Fruit fly (Drosophila melanogaster) whole organism, larva: ENCODE measurements around the gene Jhbp13.
A peak's percentile ranks its signal among the peaks of the same experiment; 100 is the strongest.
"Not testable (repeated sequence)": the region's sequence is repeated elsewhere in the genome, so short reads cannot be mapped to it uniquely, and the experiment has no call there.

Experiments used
- noc ChIP-seq: fragments of 200-800 bp; sonication (Bioruptor generic); optimal IDR thresholded peaks from 3 replicates; lab custom pipeline; 2019; ENCODE audit warnings: missing biosample characterization, mild to moderate bottlenecking, missing genetic modification characterization, moderate library complexity

Jhbp13 gene

DNA sequence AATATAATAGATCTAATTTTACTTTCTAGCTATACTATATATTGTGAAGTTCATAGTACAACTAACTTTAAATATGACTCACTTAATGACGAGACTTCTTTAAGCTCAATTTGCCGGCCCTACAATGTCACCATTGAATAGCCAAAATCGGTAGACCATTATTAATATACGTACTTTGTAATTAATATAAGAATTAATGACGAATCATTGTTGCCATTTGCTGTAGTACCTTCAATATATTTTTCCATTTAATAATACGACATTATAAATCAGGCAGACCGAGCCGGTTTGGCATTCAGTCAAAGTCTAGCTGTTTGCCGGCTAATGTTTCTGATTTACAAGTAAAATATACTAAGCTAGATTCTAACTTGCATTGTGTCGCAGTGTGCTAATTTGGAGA lies at the start of gene Jhbp13:
TSS of gene Jhbp13 (plus strand) at position 301 of the 400 bp plus-strand sequence.
- TF ChIP-seq noc (tag; lab: Kevin White, UChicago) = no peak

dm6 chr2L:13190534-13190933 lies 49.3 kb upstream of the Jhbp13 start:
- peak; percentile 93 for TF ChIP-seq noc (tag; lab: Kevin White, UChicago)

dm6 chr2L:13191052-13191678 lies 48.6 kb upstream of the Jhbp13 start:
- TF ChIP-seq noc (tag; lab: Kevin White, UChicago) = no peak

DNA sequence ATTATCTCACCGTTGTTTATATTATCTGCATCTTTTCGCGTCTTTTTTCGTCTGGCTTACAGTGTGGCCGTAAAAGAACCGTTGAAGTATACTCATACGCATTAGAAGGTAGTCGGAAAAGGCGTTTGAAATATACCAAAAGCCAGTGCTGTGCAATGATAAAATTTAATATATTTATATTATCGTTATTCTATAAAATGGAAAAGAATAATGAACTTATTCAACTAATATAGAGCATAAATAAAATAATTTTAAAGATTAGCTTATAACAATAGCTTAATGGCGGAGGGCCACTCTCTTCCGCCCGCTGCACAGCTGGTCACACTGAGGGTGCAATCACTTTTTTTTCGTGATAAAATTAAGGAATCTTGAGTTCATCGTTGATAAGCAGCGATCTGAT lies 47.9 kb upstream of the Jhbp13 start, which contains the start of the genes CG16974 and Edem2:
TSS of gene CG16974 (minus strand) at position 86 of the 400 bp plus-strand sequence.
TSS of gene Edem2 (plus strand) at position 308 of the 400 bp plus-strand sequence.
- no peak for TF ChIP-seq noc (tag; lab: Kevin White, UChicago)

DNA sequence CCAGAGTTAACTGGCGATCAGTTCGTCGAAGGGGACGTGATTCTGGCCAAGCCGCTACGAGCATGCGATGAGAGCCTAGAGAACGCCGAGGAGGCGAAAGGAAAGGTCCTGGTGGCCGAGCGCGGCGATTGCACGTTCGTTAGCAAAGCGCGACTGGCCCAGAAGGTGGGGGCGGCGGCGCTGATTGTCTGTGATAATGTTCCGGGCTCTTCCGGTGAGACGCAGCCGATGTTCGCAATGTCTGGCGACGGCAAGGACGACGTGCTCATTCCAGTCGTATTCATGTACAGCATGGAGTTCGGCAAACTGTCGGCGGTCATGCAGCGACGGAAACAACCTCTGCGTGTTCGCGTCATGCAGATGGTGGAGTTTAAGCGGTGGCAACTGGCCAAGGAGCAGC lies 44.0 kb upstream of the Jhbp13 start:
- no peak for TF ChIP-seq noc (tag; lab: Kevin White, UChicago)

dm6 chr2L:13202960-13203436 lies 36.8 kb upstream of the Jhbp13 start, which contains the start of gene CG16972:
Gene CG16972 (minus strand): TSS chr2L:13203295.
- TF ChIP-seq noc (tag; lab: Kevin White, UChicago) = no peak

DNA sequence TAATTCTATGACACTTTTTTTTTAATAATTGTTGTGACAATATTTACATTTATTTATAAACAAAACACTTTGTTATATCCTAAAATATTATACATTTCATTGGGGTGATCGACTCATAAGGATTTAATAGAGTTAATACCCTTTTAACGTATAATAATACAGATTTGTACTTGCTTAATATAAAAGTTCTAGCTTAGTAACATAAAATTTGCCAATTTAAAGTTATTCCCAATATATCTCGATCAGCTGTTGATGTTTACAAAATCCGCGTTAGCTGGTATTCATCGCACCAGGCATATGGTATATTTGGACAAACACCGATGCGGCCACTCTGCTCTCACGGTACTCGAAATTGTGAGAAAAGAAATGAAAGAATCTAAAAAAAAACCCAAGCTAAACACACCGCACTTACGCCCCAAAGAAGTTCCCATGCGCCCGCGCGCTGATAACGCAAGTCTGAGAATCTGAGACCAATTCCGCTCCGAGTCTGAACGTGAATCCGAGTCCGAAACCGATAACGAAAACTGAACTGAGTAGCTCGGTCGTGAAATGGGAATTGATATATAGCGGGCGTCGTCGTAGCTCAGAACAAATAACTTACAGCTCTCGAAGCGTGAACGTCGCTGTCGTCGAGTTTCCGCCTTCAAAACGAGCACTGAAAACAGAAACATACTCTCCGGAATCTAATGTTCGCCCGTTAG lies 36.2 kb upstream of the Jhbp13 start, which contains the start of gene Pect:
TSS of gene Pect (plus strand) at position 326 of the 701 bp plus-strand sequence.
- peak; percentile 51 for TF ChIP-seq noc (tag; lab: Kevin White, UChicago)

dm6 chr2L:13204151-13204550 lies 35.6 kb upstream of the Jhbp13 start:
- TF ChIP-seq noc (tag; lab: Kevin White, UChicago) = no peak

dm6 chr2L:13205256-13205655 lies 34.5 kb upstream of the Jhbp13 start:
- no peak for TF ChIP-seq noc (tag; lab: Kevin White, UChicago)

DNA sequence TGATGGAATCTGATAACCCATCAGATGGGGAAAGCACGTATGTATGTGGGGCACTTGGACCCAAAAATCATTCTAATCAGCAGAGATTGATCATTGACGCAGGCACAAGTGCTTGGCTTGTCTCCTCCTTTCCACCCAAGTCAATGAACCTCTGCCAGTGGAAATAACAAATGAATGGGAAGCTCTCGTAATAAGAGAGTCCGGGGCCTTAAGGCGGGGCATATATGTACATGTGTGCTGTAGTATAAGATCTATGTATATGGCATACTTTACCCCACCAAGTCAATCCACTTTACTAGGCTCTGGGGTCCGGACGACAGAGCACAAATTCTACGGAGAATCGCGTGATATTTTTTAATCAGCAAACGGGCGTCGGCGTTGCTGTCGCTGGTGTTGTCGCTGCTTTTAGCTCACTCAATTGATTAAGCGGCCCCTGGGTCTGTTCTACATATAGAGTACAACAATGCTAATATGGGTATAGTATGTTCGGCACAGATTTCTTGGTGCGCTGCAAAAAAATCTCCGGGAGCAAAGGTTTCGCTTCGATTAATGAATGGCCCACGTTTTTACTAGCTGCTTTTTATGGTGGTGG lies 33.6 kb upstream of the Jhbp13 start:
- peak; percentile 57 for TF ChIP-seq noc (tag; lab: Kevin White, UChicago)

DNA sequence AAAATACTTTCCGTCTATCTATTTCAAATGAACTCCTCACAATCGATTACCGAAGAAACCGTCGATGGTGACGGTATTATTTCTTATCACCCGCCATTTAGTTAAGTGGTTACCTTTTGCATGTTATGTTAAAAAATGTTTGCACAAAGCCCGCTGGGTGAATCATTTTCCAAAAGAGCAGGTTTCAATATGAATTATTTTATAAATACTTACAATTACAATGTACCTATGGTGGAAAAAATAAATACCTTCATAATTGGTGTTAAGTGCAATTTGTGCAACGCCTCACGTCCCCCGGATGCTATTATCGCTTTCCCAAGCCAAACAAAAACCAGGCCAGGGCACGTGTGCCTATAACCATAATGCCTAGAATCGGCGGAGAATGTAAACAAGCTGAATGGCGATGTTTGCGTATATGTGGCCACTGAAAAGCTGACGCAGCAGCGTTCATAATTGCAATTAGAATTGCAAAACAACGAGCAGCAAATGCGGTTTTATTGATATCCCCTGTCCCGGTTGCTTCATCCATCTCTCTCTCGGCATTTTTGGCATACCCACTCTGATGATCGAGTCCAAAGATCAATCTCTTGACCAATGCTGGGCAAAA lies 32.8 kb upstream of the Jhbp13 start:
- TF ChIP-seq noc (tag; lab: Kevin White, UChicago) = no peak

- not testable (repeated sequence) for TF ChIP-seq noc (tag; lab: Kevin White, UChicago)
Observed at dm6 chr2L:13211764-13212265, 28.0 kb upstream of the Jhbp13 start, which contains the start of gene CG15482. Gene CG15482 (minus strand): TSS chr2L:13211814.

DNA sequence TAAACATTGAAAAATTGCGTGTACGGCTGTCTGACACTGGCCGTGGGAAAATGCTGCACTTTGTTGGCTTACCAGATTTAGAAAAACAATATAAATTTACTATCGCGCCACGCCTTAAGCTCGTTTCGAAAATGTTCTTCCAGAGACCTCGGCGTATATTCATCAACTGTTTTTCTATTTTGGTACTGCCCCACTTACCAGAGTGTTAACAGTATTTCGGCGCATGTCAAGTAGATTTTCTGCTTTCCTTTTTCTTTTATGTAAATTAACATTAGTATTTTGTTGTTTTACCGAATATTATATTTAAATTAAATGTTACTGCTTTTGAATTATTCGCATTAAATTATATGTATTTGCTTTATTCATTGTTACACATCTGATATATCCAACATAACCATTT lies 24.8 kb upstream of the Jhbp13 start, which contains the start of gene kek4:
TSS of gene kek4 (minus strand) at position 341 of the 400 bp plus-strand sequence.
- TF ChIP-seq noc (tag; lab: Kevin White, UChicago) = no peak

dm6 chr2L:13219281-13220092 lies 20.3 kb upstream of the Jhbp13 start, which contains the start of the genes CG9426 and mRF1:
Gene CG9426 (minus strand): TSS chr2L:13219923.
Gene mRF1 (plus strand): TSS chr2L:13219979.
- no peak for TF ChIP-seq noc (tag; lab: Kevin White, UChicago)
